Worm (Caenorhabditis elegans) whole organism, L4/young adult: Measurements from ENCODE around the gene nspf-2.

Source experiments
- dao-5 ChIP-seq: sonication (generic microtip); optimal IDR thresholded peaks from 2 replicates; lab custom pipeline; 2016; ENCODE audit warnings: missing genotype, missing genetic modification characterization, moderate library complexity, missing compliant biosample characterization
- him-1 ChIP-seq: sonication (generic microtip); optimal IDR thresholded peaks from 2 replicates; lab custom pipeline; 2016; ENCODE audit warnings: missing genotype, missing genetic modification reagents, missing genetic modification characterization, missing compliant biosample characterization

ce11 chrII:2692476-2692875 lies 3.8 kb downstream of the nspf-2 start, which contains the start of gene set-11:
- no peak for TF ChIP-seq dao-5 (tag; lab: Kevin White, UChicago)
- no peak for TF ChIP-seq him-1 (tag; lab: Kevin White, UChicago)
